Fruit fly (Drosophila melanogaster) whole organism, adult: Measurements from ENCODE around the gene CG31300.

ENCODE experiments used
- CG11617 ChIP-seq: fragments of 200-800 bp; sonication (Bioruptor generic); optimal IDR thresholded peaks from 2 replicates; lab custom pipeline; 2017; ENCODE audit warnings: mild to moderate bottlenecking, missing biosample characterization, missing genetic modification reagents, missing genetic modification characterization
- CG12768 ChIP-seq: fragments of 200-800 bp; sonication (Bioruptor generic); optimal IDR thresholded peaks from 2 replicates; lab custom pipeline; 2017; ENCODE audit warnings: missing biosample characterization, missing genetic modification characterization, mild to moderate bottlenecking, moderate library complexity, missing genetic modification reagents
- CG14711 ChIP-seq: fragments of 200-800 bp; sonication (Bioruptor generic); optimal IDR thresholded peaks from 2 replicates; lab custom pipeline; 2018; ENCODE audit warnings: missing biosample characterization, mild to moderate bottlenecking, missing genetic modification characterization, moderate library complexity
- CG1620 ChIP-seq: fragments of 200-800 bp; sonication (Bioruptor generic); optimal IDR thresholded peaks from 2 replicates; lab custom pipeline; 2016; ENCODE audit warnings: missing biosample characterization, missing genetic modification characterization
- CG33017 ChIP-seq: fragments of 200-800 bp; sonication (Bioruptor generic); optimal IDR thresholded peaks from 2 replicates; lab custom pipeline; 2018; ENCODE audit warnings: missing biosample characterization, mild to moderate bottlenecking, missing genetic modification characterization, moderate library complexity
- CG5204 ChIP-seq: fragments of 200-800 bp; sonication (Bioruptor generic); optimal IDR thresholded peaks from 2 replicates; lab custom pipeline; 2016; ENCODE audit warnings: missing biosample characterization, missing genetic modification characterization
- CG7045 ChIP-seq: fragments of 200-800 bp; sonication (Bioruptor generic); optimal IDR thresholded peaks from 2 replicates; lab custom pipeline; 2017; ENCODE audit warnings: missing biosample characterization, mild to moderate bottlenecking, missing genetic modification characterization
- CG7101 ChIP-seq: fragments of 200-800 bp; sonication (Bioruptor generic); optimal IDR thresholded peaks from 2 replicates; lab custom pipeline; 2018; ENCODE audit warnings: missing biosample characterization, mild to moderate bottlenecking, missing genetic modification characterization, moderate library complexity
- Clk ChIP-seq: fragments of 200-800 bp; sonication (Bioruptor generic); optimal IDR thresholded peaks from 2 replicates; lab custom pipeline; 2017; ENCODE audit warnings: missing biosample characterization, missing genetic modification characterization
- Crg-1 ChIP-seq: fragments of 200-800 bp; sonication (Bioruptor generic); optimal IDR thresholded peaks from 2 replicates; lab custom pipeline; 2016; ENCODE audit warnings: missing biosample characterization, missing genetic modification characterization
- Hr96 ChIP-seq: fragments of 200-800 bp; sonication (Bioruptor generic); optimal IDR thresholded peaks from 2 replicates; lab custom pipeline; 2016; ENCODE audit warnings: missing biosample characterization, missing genetic modification characterization
- Mnt ChIP-seq: fragments of 200-800 bp; sonication (Bioruptor generic); optimal IDR thresholded peaks from 2 replicates; lab custom pipeline; 2016; ENCODE audit warnings: missing biosample characterization, mild to moderate bottlenecking, missing genetic modification characterization
- bab1 ChIP-seq: fragments of 200-800 bp; sonication (Bioruptor generic); optimal IDR thresholded peaks from 3 replicates; lab custom pipeline; 2019; ENCODE audit warnings: missing biosample characterization, mild to moderate bottlenecking, missing genetic modification characterization, moderate library complexity
- cic ChIP-seq: fragments of 200-800 bp; sonication (Bioruptor generic); optimal IDR thresholded peaks from 2 replicates; lab custom pipeline; 2017; ENCODE audit warnings: missing biosample characterization, mild to moderate bottlenecking, missing genetic modification characterization, moderate library complexity
- cnc ChIP-seq, 2 experiments: fragments of >200 bp; optimal IDR thresholded peaks; 2 replicates each; lab custom pipeline; 2017
- kay ChIP-seq: fragments of 200-800 bp; sonication (Bioruptor generic); peaks from one replicate; lab custom pipeline; 2016; ENCODE audit warnings: missing biosample characterization, missing genetic modification characterization, borderline replicate concordance
- ovo ChIP-seq: fragments of 200-800 bp; sonication (Bioruptor generic); optimal IDR thresholded peaks from 2 replicates; lab custom pipeline; 2016; ENCODE audit warnings: missing biosample characterization, missing genetic modification characterization
- pad ChIP-seq: fragments of 200-800 bp; sonication (Bioruptor generic); optimal IDR thresholded peaks from 3 replicates; lab custom pipeline; 2017; ENCODE audit warnings: missing biosample characterization, missing genetic modification characterization, mild to moderate bottlenecking, moderate library complexity, missing genetic modification reagents
- tj ChIP-seq: fragments of 200-800 bp; sonication (Bioruptor generic); optimal IDR thresholded peaks from 3 replicates; lab custom pipeline; 2017; ENCODE audit warnings: missing biosample characterization, mild to moderate bottlenecking, missing genetic modification characterization, moderate library complexity
- toe ChIP-seq: fragments of 200-800 bp; sonication (Bioruptor generic); optimal IDR thresholded peaks from 2 replicates; lab custom pipeline; 2016; ENCODE audit warnings: missing biosample characterization, missing genetic modification characterization

The CG31300 gene

dm6 chr3R:25258628-25259240, 24.7 kb upstream of the CG31300 start, which contains the start of gene CG11857:
Gene CG11857 (plus strand): TSS chr3R:25258898.
- TF ChIP-seq Crg-1 (GFP tag; lab: Kevin White, UChicago) (peak; percentile 98), toe (peak; percentile 99), pad (GFP tag; lab: Kevin White, UChicago) (peak; percentile 89), kay (GFP tag; lab: Kevin White, UChicago) (no peak), CG1620 (GFP tag; lab: Kevin White, UChicago) (peak; percentile 99), CG7101 (tag; lab: Kevin White, UChicago) (peak; percentile 98), CG5204 (GFP tag; lab: Kevin White, UChicago) (no peak), bab1 (GFP tag; lab: Kevin White, UChicago) (peak; percentile 98), ovo (GFP tag; lab: Kevin White, UChicago) (peak; percentile 94), Clk (GFP tag; lab: Kevin White, UChicago) (peak; percentile 98), CG7045 (peak; percentile 97), Hr96 (peak; percentile 98), CG12768 (GFP tag; lab: Kevin White, UChicago) (peak; percentile 98), CG11617 (GFP tag; lab: Kevin White, UChicago) (peak; percentile 97), cnc (optimal IDR thresholded peaks at IDR 0.05; lab: Kevin White, UChicago) (no peak), tj (GFP tag; lab: Kevin White, UChicago) (peak; percentile 87), CG14711 (tag; lab: Kevin White, UChicago) (peak; percentile 94), Mnt (peak; percentile 92), CG33017 (tag; lab: Kevin White, UChicago) (peak; percentile 95), cic (peak; percentile 84)

dm6 chr3R:25260670-25261069, 22.8 kb upstream of the CG31300 start:
- TF ChIP-seq Hr96 = no peak
- no peak for TF ChIP-seq ovo (GFP tag; lab: Kevin White, UChicago)
- no peak for TF ChIP-seq CG5204 (GFP tag; lab: Kevin White, UChicago)
- no peak for TF ChIP-seq tj (GFP tag; lab: Kevin White, UChicago)
- TF ChIP-seq toe = no peak
- peak; percentile 16 for TF ChIP-seq cic
- TF ChIP-seq kay (GFP tag; lab: Kevin White, UChicago) = no peak
- TF ChIP-seq CG11617 (GFP tag; lab: Kevin White, UChicago) = no peak
- no peak for TF ChIP-seq pad (GFP tag; lab: Kevin White, UChicago)

- TF ChIP-seq CG7101 (tag; lab: Kevin White, UChicago) (peak; percentile 81), tj (GFP tag; lab: Kevin White, UChicago) (peak; percentile 39), ovo (GFP tag; lab: Kevin White, UChicago) (peak; percentile 24), CG1620 (GFP tag; lab: Kevin White, UChicago) (peak; percentile 58), Crg-1 (GFP tag; lab: Kevin White, UChicago) (peak; percentile 27), Mnt (peak; percentile 83), bab1 (GFP tag; lab: Kevin White, UChicago) (peak; percentile 84), Hr96 (no peak), CG7045 (peak; percentile 42), cnc (optimal IDR thresholded peaks at IDR 0.05; lab: Kevin White, UChicago) (no peak), CG33017 (tag; lab: Kevin White, UChicago) (peak; percentile 48), CG5204 (GFP tag; lab: Kevin White, UChicago) (no peak), toe (no peak), pad (GFP tag; lab: Kevin White, UChicago) (peak; percentile 44), CG12768 (GFP tag; lab: Kevin White, UChicago) (peak; percentile 66), CG11617 (GFP tag; lab: Kevin White, UChicago) (peak; percentile 64), kay (GFP tag; lab: Kevin White, UChicago) (no peak), cic (peak; percentile 75), CG14711 (tag; lab: Kevin White, UChicago) (peak; percentile 74), Clk (GFP tag; lab: Kevin White, UChicago) (peak; percentile 40)
These were observed 21.1 kb upstream of the CG31300 start, which contains the start of the genes Kdsr and CG11858 for dm6 chr3R:25262322-25262761. Gene Kdsr (minus strand): TSS chr3R:25262498. Gene CG11858 (plus strand): TSS chr3R:25262741.

dm6 chr3R:25265589-25266201, 17.7 kb upstream of the CG31300 start, which contains the start of the genes GlnRS and RIOK2:
Gene GlnRS (minus strand): TSS chr3R:25265721.
Gene RIOK2 (plus strand): TSS chr3R:25265844.
- TF ChIP-seq CG5204 (GFP tag; lab: Kevin White, UChicago) (no peak), bab1 (GFP tag; lab: Kevin White, UChicago) (peak; percentile 73), pad (GFP tag; lab: Kevin White, UChicago) (peak; percentile 26), CG1620 (GFP tag; lab: Kevin White, UChicago) (no peak), cnc (optimal IDR thresholded peaks at IDR 0.05; lab: Kevin White, UChicago) (no peak), Clk (GFP tag; lab: Kevin White, UChicago) (peak; percentile 3), CG12768 (GFP tag; lab: Kevin White, UChicago) (no peak), Hr96 (no peak), CG14711 (tag; lab: Kevin White, UChicago) (peak; percentile 4), CG7045 (no peak), tj (GFP tag; lab: Kevin White, UChicago) (peak; percentile 21), kay (GFP tag; lab: Kevin White, UChicago) (no peak), Crg-1 (GFP tag; lab: Kevin White, UChicago) (peak; percentile 4), CG7101 (tag; lab: Kevin White, UChicago) (peak; percentile 39), cic (peak; percentile 30), CG33017 (tag; lab: Kevin White, UChicago) (no peak), toe (no peak), ovo (GFP tag; lab: Kevin White, UChicago) (no peak), CG11617 (GFP tag; lab: Kevin White, UChicago) (peak; percentile 18), Mnt (peak; percentile 100)

- no peak for TF ChIP-seq cnc (optimal IDR thresholded peaks at IDR 0.05; lab: Kevin White, UChicago)
- no peak for TF ChIP-seq CG11617 (GFP tag; lab: Kevin White, UChicago)
- TF ChIP-seq CG5204 (GFP tag; lab: Kevin White, UChicago) = no peak
- no peak for TF ChIP-seq Clk (GFP tag; lab: Kevin White, UChicago)
- TF ChIP-seq CG33017 (tag; lab: Kevin White, UChicago) = no peak
These were observed 16.7 kb upstream of the CG31300 start for dm6 chr3R:25266751-25267150.
